Fruit fly (Drosophila melanogaster) whole organism, adult: ENCODE data around the gene CycB3.

ENCODE experiments used
- CG11617 ChIP-seq: fragments of 200-800 bp; sonication (Bioruptor generic); optimal IDR thresholded peaks from 2 replicates; lab custom pipeline; 2017; ENCODE audit warnings: mild to moderate bottlenecking, missing biosample characterization, missing genetic modification reagents, missing genetic modification characterization
- CG12768 ChIP-seq: fragments of 200-800 bp; sonication (Bioruptor generic); optimal IDR thresholded peaks from 2 replicates; lab custom pipeline; 2017; ENCODE audit warnings: missing biosample characterization, missing genetic modification characterization, mild to moderate bottlenecking, moderate library complexity, missing genetic modification reagents
- CG14711 ChIP-seq: fragments of 200-800 bp; sonication (Bioruptor generic); optimal IDR thresholded peaks from 2 replicates; lab custom pipeline; 2018; ENCODE audit warnings: missing biosample characterization, mild to moderate bottlenecking, missing genetic modification characterization, moderate library complexity
- CG1620 ChIP-seq: fragments of 200-800 bp; sonication (Bioruptor generic); optimal IDR thresholded peaks from 2 replicates; lab custom pipeline; 2016; ENCODE audit warnings: missing biosample characterization, missing genetic modification characterization
- CG33017 ChIP-seq: fragments of 200-800 bp; sonication (Bioruptor generic); optimal IDR thresholded peaks from 2 replicates; lab custom pipeline; 2018; ENCODE audit warnings: missing biosample characterization, mild to moderate bottlenecking, missing genetic modification characterization, moderate library complexity
- CG5204 ChIP-seq: fragments of 200-800 bp; sonication (Bioruptor generic); optimal IDR thresholded peaks from 2 replicates; lab custom pipeline; 2016; ENCODE audit warnings: missing biosample characterization, missing genetic modification characterization
- CG7045 ChIP-seq: fragments of 200-800 bp; sonication (Bioruptor generic); optimal IDR thresholded peaks from 2 replicates; lab custom pipeline; 2017; ENCODE audit warnings: missing biosample characterization, mild to moderate bottlenecking, missing genetic modification characterization
- CG7101 ChIP-seq: fragments of 200-800 bp; sonication (Bioruptor generic); optimal IDR thresholded peaks from 2 replicates; lab custom pipeline; 2018; ENCODE audit warnings: missing biosample characterization, mild to moderate bottlenecking, missing genetic modification characterization, moderate library complexity
- Clk ChIP-seq: fragments of 200-800 bp; sonication (Bioruptor generic); optimal IDR thresholded peaks from 2 replicates; lab custom pipeline; 2017; ENCODE audit warnings: missing biosample characterization, missing genetic modification characterization
- Crg-1 ChIP-seq: fragments of 200-800 bp; sonication (Bioruptor generic); optimal IDR thresholded peaks from 2 replicates; lab custom pipeline; 2016; ENCODE audit warnings: missing biosample characterization, missing genetic modification characterization
- Hr96 ChIP-seq: fragments of 200-800 bp; sonication (Bioruptor generic); optimal IDR thresholded peaks from 2 replicates; lab custom pipeline; 2016; ENCODE audit warnings: missing biosample characterization, missing genetic modification characterization
- Mnt ChIP-seq: fragments of 200-800 bp; sonication (Bioruptor generic); optimal IDR thresholded peaks from 2 replicates; lab custom pipeline; 2016; ENCODE audit warnings: missing biosample characterization, mild to moderate bottlenecking, missing genetic modification characterization
- bab1 ChIP-seq: fragments of 200-800 bp; sonication (Bioruptor generic); optimal IDR thresholded peaks from 3 replicates; lab custom pipeline; 2019; ENCODE audit warnings: missing biosample characterization, mild to moderate bottlenecking, missing genetic modification characterization, moderate library complexity
- cic ChIP-seq: fragments of 200-800 bp; sonication (Bioruptor generic); optimal IDR thresholded peaks from 2 replicates; lab custom pipeline; 2017; ENCODE audit warnings: missing biosample characterization, mild to moderate bottlenecking, missing genetic modification characterization, moderate library complexity
- cnc ChIP-seq, 2 experiments: fragments of >200 bp; optimal IDR thresholded peaks; 2 replicates each; lab custom pipeline; 2017
- kay ChIP-seq: fragments of 200-800 bp; sonication (Bioruptor generic); peaks from one replicate; lab custom pipeline; 2016; ENCODE audit warnings: missing biosample characterization, missing genetic modification characterization, borderline replicate concordance
- ovo ChIP-seq: fragments of 200-800 bp; sonication (Bioruptor generic); optimal IDR thresholded peaks from 2 replicates; lab custom pipeline; 2016; ENCODE audit warnings: missing biosample characterization, missing genetic modification characterization
- pad ChIP-seq: fragments of 200-800 bp; sonication (Bioruptor generic); optimal IDR thresholded peaks from 3 replicates; lab custom pipeline; 2017; ENCODE audit warnings: missing biosample characterization, missing genetic modification characterization, mild to moderate bottlenecking, moderate library complexity, missing genetic modification reagents
- tj ChIP-seq: fragments of 200-800 bp; sonication (Bioruptor generic); optimal IDR thresholded peaks from 3 replicates; lab custom pipeline; 2017; ENCODE audit warnings: missing biosample characterization, mild to moderate bottlenecking, missing genetic modification characterization, moderate library complexity
- toe ChIP-seq: fragments of 200-800 bp; sonication (Bioruptor generic); optimal IDR thresholded peaks from 2 replicates; lab custom pipeline; 2016; ENCODE audit warnings: missing biosample characterization, missing genetic modification characterization

The CycB3 gene

DNA sequence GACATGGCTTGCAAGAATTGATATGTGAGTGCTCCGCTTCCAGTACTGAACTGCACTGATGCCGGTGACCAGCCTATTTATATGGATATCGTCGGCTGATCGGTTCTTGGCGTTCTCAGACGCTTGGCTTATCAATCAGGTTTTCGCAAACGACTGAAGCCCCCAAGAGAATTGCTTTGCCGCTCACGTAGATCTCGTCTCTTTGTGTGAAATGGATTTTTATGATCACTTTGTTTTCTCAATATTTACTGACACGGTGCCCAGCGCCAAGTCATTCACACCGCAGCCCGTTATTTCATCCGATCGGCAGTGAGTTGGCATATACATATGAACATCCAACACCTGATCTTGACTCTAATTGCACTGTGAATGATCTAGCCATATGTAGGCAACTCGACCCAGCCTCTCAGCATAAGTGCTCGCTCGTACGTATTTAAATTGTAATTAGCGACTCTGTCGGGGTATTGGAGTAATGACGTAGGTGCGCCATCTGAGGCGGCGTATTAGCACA is 10.2 kb downstream of the CycB3 start, which contains the start of gene CG13639:
Gene CG13639, minus strand, starts transcription at position 51 of the 511 bp plus-strand sequence.
- TF ChIP-seq cnc (optimal IDR thresholded peaks at IDR 0.05; lab: Kevin White, UChicago) (peak in 1 of 2 experiments; percentile 42), CG14711 (tag; lab: Kevin White, UChicago) (no peak), ovo (peak; percentile 48), CG11617 (GFP tag; lab: Kevin White, UChicago) (no peak)

DNA sequence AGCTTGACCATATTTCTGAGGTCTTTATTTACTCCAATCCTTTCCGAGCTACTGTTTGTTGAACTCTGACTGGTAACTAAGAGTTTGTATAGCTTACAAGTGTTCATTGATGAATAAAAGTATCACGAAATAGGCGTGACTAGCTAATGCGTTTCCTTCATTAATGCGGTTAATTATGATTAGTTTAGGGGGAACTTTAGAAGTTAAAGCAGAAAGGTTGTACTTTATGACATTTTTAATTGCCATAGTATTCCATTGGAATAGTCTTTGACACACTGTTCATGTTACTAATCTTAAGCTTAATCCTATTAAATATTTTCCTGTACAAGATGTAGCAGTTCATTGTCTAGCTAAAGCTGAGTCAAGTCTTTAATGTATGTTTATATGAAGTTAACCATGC is 10.9 kb downstream of the CycB3 start, which contains the start of gene ppk22:
Gene ppk22, minus strand, starts transcription at position 101 of the 400 bp plus-strand sequence.
- TF ChIP-seq Crg-1 (GFP tag; lab: Kevin White, UChicago) (no peak), ovo (no peak), Clk (no peak)

DNA sequence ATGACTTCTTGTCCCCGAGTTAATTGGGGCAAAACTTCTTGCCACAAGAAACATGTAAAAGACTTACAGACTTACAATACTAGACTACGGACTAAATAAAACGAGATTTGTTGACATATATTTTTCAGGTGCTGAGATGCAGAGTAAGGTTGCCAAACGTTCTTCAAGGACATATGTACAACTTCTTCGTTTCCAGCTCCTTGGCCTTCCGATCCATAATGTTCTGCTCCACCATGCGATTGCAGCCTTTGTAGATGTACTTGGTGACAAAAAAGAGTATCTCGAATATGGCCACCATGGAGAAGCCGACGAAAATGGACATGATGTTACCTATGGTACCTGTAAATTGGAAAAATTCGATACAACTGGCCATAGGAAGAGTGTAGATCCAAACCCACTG is 13.2 kb downstream of the CycB3 start, which contains the start of gene CAH4:
Gene CAH4, minus strand, starts transcription at position 101 of the 400 bp plus-strand sequence.
- TF ChIP-seq CG1620 (GFP tag; lab: Kevin White, UChicago) (no peak), CG11617 (GFP tag; lab: Kevin White, UChicago) (no peak), cnc (optimal IDR thresholded peaks at IDR 0.05; lab: Kevin White, UChicago) (no peak), CG5204 (no peak), CG14711 (tag; lab: Kevin White, UChicago) (no peak), kay (GFP tag; lab: Kevin White, UChicago) (no peak), Mnt (GFP tag; lab: Kevin White, UChicago) (no peak), CG12768 (no peak), ovo (no peak), CG7045 (no peak), cic (GFP tag; lab: Kevin White, UChicago) (no peak), pad (no peak), CG7101 (tag; lab: Kevin White, UChicago) (no peak)

DNA sequence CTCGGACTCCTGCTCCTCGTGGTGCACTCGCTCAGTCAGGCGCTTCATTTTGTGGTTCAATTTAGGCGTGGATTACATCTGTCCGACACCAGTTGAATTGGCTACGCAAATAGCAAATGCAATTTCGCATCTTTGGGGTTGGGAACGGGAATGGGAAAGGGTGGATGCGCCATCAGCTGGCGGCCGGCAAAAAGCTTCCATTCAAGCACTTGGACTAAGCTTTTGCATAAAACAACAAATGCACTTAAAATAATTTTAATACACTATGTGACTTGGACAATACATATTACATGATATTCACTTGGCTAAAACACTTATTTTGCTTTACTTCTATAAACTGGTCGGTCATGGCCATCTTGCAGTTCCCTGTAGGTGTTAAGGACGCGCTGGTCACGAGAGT is 14.5 kb downstream of the CycB3 start, which contains the start of gene HDAC11:
Gene HDAC11, minus strand, starts transcription at position 101 of the 400 bp plus-strand sequence.
- TF ChIP-seq CG33017 (no peak), pad (no peak), cnc (optimal IDR thresholded peaks at IDR 0.05; lab: Kevin White, UChicago) (no peak), bab1 (GFP tag; lab: Kevin White, UChicago) (no peak), CG7101 (tag; lab: Kevin White, UChicago) (no peak), toe (GFP tag; lab: Kevin White, UChicago) (no peak), ovo (no peak), tj (no peak), Mnt (GFP tag; lab: Kevin White, UChicago) (no peak), Crg-1 (GFP tag; lab: Kevin White, UChicago) (no peak), Hr96 (GFP tag; lab: Kevin White, UChicago) (no peak), CG14711 (tag; lab: Kevin White, UChicago) (no peak), CG7045 (no peak), kay (GFP tag; lab: Kevin White, UChicago) (no peak), CG11617 (GFP tag; lab: Kevin White, UChicago) (no peak), Clk (no peak), CG1620 (GFP tag; lab: Kevin White, UChicago) (no peak), cic (GFP tag; lab: Kevin White, UChicago) (no peak), CG5204 (no peak), CG12768 (no peak)

DNA sequence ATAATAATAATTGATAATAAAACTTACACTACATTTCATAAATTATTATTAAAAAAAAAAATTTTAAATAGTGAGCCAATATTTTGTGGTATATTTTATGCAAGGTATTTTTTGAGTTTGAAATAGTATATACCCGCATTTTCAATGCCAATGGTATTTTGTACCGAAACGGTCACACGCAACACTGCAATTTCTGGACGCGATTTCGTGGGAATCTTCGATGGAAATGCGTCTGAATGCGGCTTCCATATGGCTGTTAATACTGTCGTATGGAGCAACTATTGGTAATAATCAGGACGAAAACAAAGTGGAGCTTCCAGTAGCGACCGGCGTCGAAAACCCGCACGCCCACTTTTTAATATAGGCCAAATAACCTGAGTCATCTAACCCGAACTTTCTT is 19.2 kb downstream of the CycB3 start, which contains the start of gene Nct:
Gene Nct, plus strand, starts transcription at position 173 of the 400 bp plus-strand sequence.
- TF ChIP-seq Hr96 (GFP tag; lab: Kevin White, UChicago) (no peak), tj (no peak), CG12768 (no peak), CG7045 (no peak), CG14711 (tag; lab: Kevin White, UChicago) (no peak), pad (no peak), CG11617 (GFP tag; lab: Kevin White, UChicago) (no peak), cnc (optimal IDR thresholded peaks at IDR 0.05; lab: Kevin White, UChicago) (peak in 1 of 2 experiments; percentile 28)

DNA sequence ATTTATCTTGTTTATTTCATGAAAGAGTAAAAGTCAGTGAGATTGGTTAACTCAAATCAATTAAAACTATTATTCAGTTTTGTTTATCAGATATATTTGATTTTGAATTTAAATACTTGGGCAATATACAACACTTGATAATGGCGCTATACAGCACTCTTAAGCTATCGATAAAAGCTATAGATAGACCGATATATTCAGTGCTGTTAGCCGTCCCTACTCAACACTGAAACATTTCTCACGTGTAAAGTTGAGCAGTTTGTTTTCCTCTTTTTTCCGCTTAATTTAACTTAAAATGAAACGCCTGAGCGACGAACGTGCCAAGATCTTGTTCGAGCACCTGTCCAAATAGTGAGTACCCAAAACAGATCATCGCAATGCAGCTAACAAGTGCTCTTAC is 20.2 kb downstream of the CycB3 start, which contains the start of gene CG7006:
Gene CG7006, plus strand, starts transcription at position 208 of the 400 bp plus-strand sequence.
- TF ChIP-seq toe (GFP tag; lab: Kevin White, UChicago) = peak; percentile 80
- TF ChIP-seq CG33017 = peak; percentile 60
- peak; percentile 97 for TF ChIP-seq CG1620 (GFP tag; lab: Kevin White, UChicago)
- peak; percentile 91 for TF ChIP-seq CG7101 (tag; lab: Kevin White, UChicago)
- no peak for TF ChIP-seq tj
- TF ChIP-seq ovo = peak; percentile 72
- TF ChIP-seq CG12768 = peak; percentile 79
- peak; percentile 76 for TF ChIP-seq Hr96 (GFP tag; lab: Kevin White, UChicago)
- no peak for TF ChIP-seq kay (GFP tag; lab: Kevin White, UChicago)
- TF ChIP-seq Crg-1 (GFP tag; lab: Kevin White, UChicago) = peak; percentile 98
- TF ChIP-seq CG5204 = peak; percentile 77
- TF ChIP-seq bab1 (GFP tag; lab: Kevin White, UChicago) = peak; percentile 75
- peak; percentile 71 for TF ChIP-seq CG7045
- TF ChIP-seq CG14711 (tag; lab: Kevin White, UChicago) = peak; percentile 77
- peak; percentile 97 for TF ChIP-seq Mnt (GFP tag; lab: Kevin White, UChicago)
- TF ChIP-seq cic (GFP tag; lab: Kevin White, UChicago) = peak; percentile 43
- peak; percentile 67 for TF ChIP-seq Clk
- TF ChIP-seq CG11617 (GFP tag; lab: Kevin White, UChicago) = peak; percentile 41
- peak; percentile 88 for TF ChIP-seq pad
- TF ChIP-seq cnc (optimal IDR thresholded peaks at IDR 0.05; lab: Kevin White, UChicago) = no peak
